Fruit fly (Drosophila melanogaster): ENCODE data around the gene CG18641.

- TF ChIP-seq Sox102F (GFP tag; optimal IDR thresholded peaks at IDR 0.05): peak; percentile 17
- peak; percentile 66 to 82 for TF ChIP-seq salr (GFP tag; optimal IDR thresholded peaks at IDR 0.05)
- TF ChIP-seq Hr38 (GFP tag; optimal IDR thresholded peaks at IDR 0.05): peak; percentile 49
- TF ChIP-seq CG16779 (tag; optimal IDR thresholded peaks at IDR 0.05): peak; percentile 78
- peak; percentile 64 for TF ChIP-seq CG6792 (GFP tag; optimal IDR thresholded peaks at IDR 0.05)
- TF ChIP-seq CG34406 (GFP tag; optimal IDR thresholded peaks at IDR 0.05): peak; percentile 46
These were observed 11.5 kb upstream of the CG18641 start for dm6 chr2L:2426444-2427188.
